Worm (Caenorhabditis elegans) whole organism, midembryonic: ENCODE results near the gene srz-95.

Experiments
- T22C8.4 ChIP-seq: fragments of 200-800 bp; sonication (Bioruptor generic); IDR thresholded peaks from 2 replicates; pipeline ENCODE4 v1.3.6; 2022; ENCODE audit warnings: missing genetic modification characterization, missing compliant biosample characterization
- cog-1 ChIP-seq: sonication (generic microtip); optimal IDR thresholded peaks from 2 replicates; lab custom pipeline; 2016; ENCODE audit warnings: missing genetic modification characterization, missing compliant biosample characterization
- flt-1 ChIP-seq: fragments of 200-800 bp; sonication (Bioruptor generic); IDR thresholded peaks from 2 replicates; pipeline ENCODE4 v1.3.6; 2022; ENCODE audit warnings: missing genetic modification characterization, missing compliant biosample characterization
- klf-2 ChIP-seq: fragments of 200-800 bp; sonication (Bioruptor generic); conservative IDR thresholded peaks from 2 replicates; pipeline ENCODE4 v1.3.6; 2022; ENCODE audit warnings: missing genetic modification reagents, missing genetic modification characterization, missing compliant biosample characterization
- med-1 ChIP-seq: sonication (generic microtip); optimal IDR thresholded peaks from 2 replicates; lab custom pipeline; 2017; ENCODE audit warnings: missing genetic modification characterization, mild to moderate bottlenecking, missing compliant biosample characterization, antibody characterized with exemption, missing genetic modification reagents; ENCODE audit not compliant: insufficient read depth
- ref-1 ChIP-seq: fragments of 200-800 bp; sonication (Bioruptor generic); conservative IDR thresholded peaks from 2 replicates; pipeline ENCODE4 v1.3.6; 2022; ENCODE audit warnings: missing genetic modification reagents, missing genetic modification characterization, missing compliant biosample characterization
- tab-1 ChIP-seq: fragments of 200-800 bp; sonication (Bioruptor generic); IDR thresholded peaks from 2 replicates; pipeline ENCODE4 v1.3.6; 2022; ENCODE audit warnings: missing genetic modification characterization, missing compliant biosample characterization
- ztf-23 ChIP-seq: fragments of 200-800 bp; sonication (Bioruptor generic); IDR thresholded peaks from 2 replicates; pipeline ENCODE4 v1.3.6; 2022; ENCODE audit warnings: missing genetic modification reagents, missing genetic modification characterization, missing compliant biosample characterization
- ztf-29 ChIP-seq: fragments of 200-800 bp; sonication (Bioruptor generic); IDR thresholded peaks from 2 replicates; pipeline ENCODE4 v1.3.6; 2022; ENCODE audit warnings: missing genetic modification reagents, missing genetic modification characterization, missing compliant biosample characterization

Gene srz-95

DNA sequence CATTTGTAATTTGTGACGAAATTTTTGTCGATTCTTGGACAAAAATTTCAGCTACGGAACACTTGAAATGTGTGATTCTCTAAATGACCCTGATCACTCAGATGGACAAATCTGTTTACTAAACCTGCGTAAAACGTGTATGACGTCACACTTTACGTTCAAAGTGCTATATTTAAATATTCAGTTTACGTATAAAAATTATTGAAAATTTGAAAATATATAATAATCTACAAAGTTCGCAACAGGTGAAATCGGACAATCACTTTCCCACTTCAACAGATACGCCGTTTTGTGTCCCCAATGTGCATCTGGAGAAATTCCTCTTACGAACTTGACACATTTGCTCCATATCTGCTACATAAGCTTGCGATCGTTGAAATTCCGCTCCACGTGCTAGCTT, 13.4 kb downstream of the srz-95 start, which contains the start of gene srh-131:
TSS of gene srh-131 (plus strand) at position 301 of the 400 bp plus-strand sequence.
- TF ChIP-seq klf-2 (no peak), ref-1 (no peak), flt-1 (GFP tag; lab: Robert Waterston, UW) (no peak), T22C8.4 (no peak), ztf-29 (GFP tag; lab: Robert Waterston, UW) (no peak)

DNA sequence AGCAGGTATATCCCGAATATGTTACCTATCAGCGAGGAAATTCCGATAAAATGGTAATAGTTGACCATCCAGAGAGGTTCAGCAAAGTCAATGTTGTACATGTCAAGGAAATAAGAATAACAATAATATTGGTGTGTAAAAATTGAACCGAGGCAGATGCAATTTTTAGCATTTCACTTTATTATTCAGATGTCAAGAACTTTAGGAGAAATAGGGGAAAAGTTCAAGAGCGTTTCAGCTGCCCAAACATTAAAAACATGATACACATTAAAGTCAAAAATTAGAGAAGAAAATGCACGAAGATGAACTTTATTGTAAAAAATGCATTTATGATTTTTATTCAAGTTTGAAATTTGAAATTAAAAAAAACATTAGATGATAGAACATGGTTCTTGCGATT, 16.5 kb downstream of the srz-95 start, which contains the start of gene sri-69:
TSS of gene sri-69 (minus strand) at position 101 of the 400 bp plus-strand sequence.
- TF ChIP-seq ztf-29 (GFP tag; lab: Robert Waterston, UW) (no peak), T22C8.4 (no peak)

DNA sequence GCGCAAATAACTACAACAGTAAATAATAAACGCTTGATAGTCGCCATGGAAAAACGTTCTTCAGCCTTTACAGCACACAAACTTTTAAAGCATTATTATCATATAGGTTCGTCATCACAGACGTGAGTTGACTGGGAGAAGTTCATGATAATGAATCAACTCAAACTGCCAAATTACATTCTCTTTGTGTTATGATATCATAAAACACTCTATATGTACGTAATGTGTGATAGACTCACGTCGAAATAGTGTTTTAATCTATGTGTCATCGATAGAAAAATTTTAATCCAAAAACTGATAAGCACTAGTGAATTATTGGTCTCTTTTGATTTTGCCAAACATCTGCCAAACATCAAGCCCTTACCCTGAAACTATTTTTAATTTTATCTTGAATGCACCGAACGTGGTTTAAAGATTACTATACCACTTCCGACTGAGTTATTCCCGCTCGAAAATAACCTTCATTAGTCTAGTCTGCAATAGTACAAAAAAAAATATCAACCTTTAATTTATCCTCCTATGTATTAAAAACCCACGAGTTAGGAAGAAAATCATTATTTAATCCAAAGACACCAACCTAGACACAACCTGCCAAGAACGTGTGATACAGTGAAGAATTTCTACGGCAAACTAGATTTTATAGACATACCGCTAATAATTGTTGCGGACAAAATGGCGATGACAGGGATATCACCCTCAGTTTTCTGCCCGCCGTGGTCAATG, 17.7 kb downstream of the srz-95 start, which contains the start of the genes clc-12 and clec-240:
TSS of gene clc-12 (minus strand) at position 47 of the 723 bp plus-strand sequence.
TSS of gene clec-240 (plus strand) at position 673 of the 723 bp plus-strand sequence.
- TF ChIP-seq ztf-29 (GFP tag; lab: Robert Waterston, UW): no peak
- TF ChIP-seq ztf-23: no peak
- no peak for TF ChIP-seq med-1 (GFP tag; lab: Kevin White, UChicago)
- no peak for TF ChIP-seq tab-1 (GFP tag; lab: Robert Waterston, UW)
- TF ChIP-seq T22C8.4: no peak

DNA sequence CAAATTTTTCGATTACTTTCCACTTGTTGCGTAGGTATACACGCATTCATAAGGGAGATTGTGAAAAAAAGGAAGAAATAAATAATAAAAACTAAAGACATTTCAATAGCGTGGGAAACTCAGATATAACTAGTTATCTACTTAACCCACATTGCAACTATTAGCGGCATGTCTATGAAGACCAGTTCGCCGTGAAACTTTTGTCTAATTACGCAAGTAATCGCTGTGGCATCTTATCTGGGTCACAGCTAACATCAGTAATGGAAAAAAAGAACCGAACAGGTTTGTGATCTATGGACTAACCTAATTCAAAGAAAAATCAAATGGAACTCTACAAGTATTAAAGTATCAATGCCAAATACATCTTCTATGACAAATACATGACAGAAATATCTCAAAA, 21.4 kb downstream of the srz-95 start, which contains the start of gene clec-241:
TSS of gene clec-241 (minus strand) at position 101 of the 400 bp plus-strand sequence.
- TF ChIP-seq cog-1 (tag; lab: Kevin White, UChicago): no peak
- no peak for TF ChIP-seq T22C8.4
- no peak for TF ChIP-seq flt-1 (GFP tag; lab: Robert Waterston, UW)
- TF ChIP-seq tab-1 (GFP tag; lab: Robert Waterston, UW): no peak
- TF ChIP-seq ztf-29 (GFP tag; lab: Robert Waterston, UW): no peak
- TF ChIP-seq med-1 (GFP tag; lab: Kevin White, UChicago): no peak
- no peak for TF ChIP-seq klf-2
- no peak for TF ChIP-seq ref-1
- no peak for TF ChIP-seq ztf-23

DNA sequence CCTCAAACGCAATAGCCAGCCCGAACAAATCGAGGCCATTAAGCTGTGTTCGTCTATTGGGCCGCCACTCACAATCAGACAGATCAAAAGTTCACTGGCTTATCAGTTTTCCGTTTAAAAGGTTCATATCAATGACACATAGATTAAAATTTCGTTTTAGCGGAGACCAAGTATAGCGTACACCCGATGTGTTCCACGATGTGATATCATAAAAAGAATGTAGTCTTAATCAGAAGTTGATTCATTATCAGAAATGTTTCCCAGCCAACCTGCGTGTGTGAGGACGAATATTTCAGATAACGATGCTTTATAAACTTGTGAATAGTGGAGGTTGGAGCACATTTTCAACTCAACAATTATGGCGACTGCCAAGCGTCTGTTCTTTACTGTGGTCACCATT, 22.2 kb downstream of the srz-95 start, which contains the start of gene clc-13:
TSS of gene clc-13 (plus strand) at position 359 of the 400 bp plus-strand sequence.
- no peak for TF ChIP-seq tab-1 (GFP tag; lab: Robert Waterston, UW)
- TF ChIP-seq klf-2: no peak
- no peak for TF ChIP-seq ztf-29 (GFP tag; lab: Robert Waterston, UW)
- TF ChIP-seq cog-1 (tag; lab: Kevin White, UChicago): no peak
- TF ChIP-seq T22C8.4: no peak
- no peak for TF ChIP-seq flt-1 (GFP tag; lab: Robert Waterston, UW)
- TF ChIP-seq ref-1: no peak
- TF ChIP-seq ztf-23: no peak
- no peak for TF ChIP-seq med-1 (GFP tag; lab: Kevin White, UChicago)

DNA sequence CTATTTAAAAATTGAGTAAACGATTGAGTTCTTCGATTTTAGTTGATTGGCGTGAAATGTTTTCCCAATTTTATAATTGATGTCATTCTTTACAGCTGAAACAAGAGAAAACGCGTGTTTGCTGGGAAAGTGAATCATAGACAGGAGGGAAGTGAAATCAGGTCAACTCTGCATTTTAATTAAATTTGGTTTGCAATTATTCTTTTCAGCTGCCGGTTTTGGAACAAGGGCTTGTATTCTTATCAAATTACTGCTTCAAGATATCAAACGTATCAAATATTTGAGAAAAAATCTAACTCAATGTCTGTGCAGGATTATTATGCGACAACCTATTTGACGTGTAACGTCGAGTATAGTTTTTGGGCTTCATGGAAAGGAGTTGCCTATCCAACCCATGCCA, 25.0 kb downstream of the srz-95 start, which contains the start of gene srh-97:
TSS of gene srh-97 (plus strand) at position 301 of the 400 bp plus-strand sequence.
- no peak for TF ChIP-seq klf-2
- no peak for TF ChIP-seq ztf-23
- no peak for TF ChIP-seq ztf-29 (GFP tag; lab: Robert Waterston, UW)
- TF ChIP-seq flt-1 (GFP tag; lab: Robert Waterston, UW): no peak
- TF ChIP-seq cog-1 (tag; lab: Kevin White, UChicago): no peak
- TF ChIP-seq ref-1: no peak
- no peak for TF ChIP-seq med-1 (GFP tag; lab: Kevin White, UChicago)
- TF ChIP-seq tab-1 (GFP tag; lab: Robert Waterston, UW): no peak
- TF ChIP-seq T22C8.4: no peak

DNA sequence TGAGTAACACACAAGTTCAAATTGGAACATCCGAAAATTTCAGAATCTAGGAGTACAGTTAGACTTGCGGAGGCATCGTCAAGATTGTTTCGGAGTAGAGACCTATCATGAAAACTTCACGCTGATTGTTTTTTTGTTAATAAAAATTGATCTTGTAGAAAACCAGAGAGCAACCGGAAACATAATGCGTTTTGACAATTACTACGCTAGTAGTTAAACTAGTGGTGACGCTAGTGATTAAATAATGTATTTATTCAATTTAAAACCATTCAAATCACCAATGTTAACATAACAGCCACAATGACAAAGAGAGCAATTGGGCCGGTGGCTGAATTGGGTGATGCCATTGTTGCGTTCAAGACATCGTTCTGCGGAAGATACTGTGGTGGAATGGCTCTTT, 27.9 kb downstream of the srz-95 start, which contains the start of gene F49H6.17:
TSS of gene F49H6.17 (plus strand) at position 301 of the 400 bp plus-strand sequence.
- TF ChIP-seq ztf-29 (GFP tag; lab: Robert Waterston, UW) (no peak), ztf-23 (no peak), flt-1 (GFP tag; lab: Robert Waterston, UW) (no peak), ref-1 (no peak), T22C8.4 (no peak), med-1 (GFP tag; lab: Kevin White, UChicago) (no peak), cog-1 (tag; lab: Kevin White, UChicago) (no peak), tab-1 (GFP tag; lab: Robert Waterston, UW) (no peak), klf-2 (no peak)

DNA sequence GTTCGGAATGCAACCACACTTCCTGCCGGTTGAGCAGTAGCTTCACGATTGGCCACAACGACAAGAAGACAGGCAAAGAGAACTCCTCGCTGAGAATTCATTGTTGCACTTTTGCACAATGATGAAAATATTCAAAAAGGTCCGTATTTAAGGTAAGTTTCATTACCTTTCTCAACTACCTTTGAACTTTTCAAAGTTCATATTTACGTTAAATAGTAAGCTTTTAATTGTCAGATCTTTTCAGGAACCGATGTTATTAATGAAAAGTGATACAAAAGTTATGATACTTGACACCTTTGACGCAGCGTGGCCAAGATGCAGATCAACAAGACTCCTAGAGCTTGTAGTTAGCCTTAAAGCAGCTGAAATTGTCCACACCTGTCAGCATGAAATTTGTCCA, 29.5 kb downstream of the srz-95 start, which contains the start of gene F49H6.12:
TSS of gene F49H6.12 (minus strand) at position 101 of the 400 bp plus-strand sequence.
- TF ChIP-seq tab-1 (GFP tag; lab: Robert Waterston, UW): no peak

DNA sequence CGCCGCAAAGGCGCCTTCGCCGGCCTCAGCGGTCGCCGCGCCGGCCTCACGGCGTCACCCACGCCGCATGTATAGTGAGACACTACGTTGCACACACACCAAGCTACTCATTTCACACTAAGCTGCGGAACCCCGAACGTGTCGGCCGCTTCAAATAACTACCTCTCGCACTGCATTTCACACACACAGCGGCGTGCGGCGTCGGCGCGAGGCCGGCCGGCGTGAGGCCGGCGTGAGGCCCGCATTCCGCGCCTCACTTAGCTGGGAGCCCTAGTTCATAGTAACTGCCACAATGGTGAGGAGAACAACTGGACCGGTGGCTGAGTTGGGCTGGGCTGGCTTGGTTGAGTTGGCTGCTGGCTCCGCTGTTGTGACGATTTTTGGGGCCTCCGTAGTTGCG, 30.3 kb downstream of the srz-95 start:
- TF ChIP-seq tab-1 (GFP tag; lab: Robert Waterston, UW): 0 out of 2 replicates have a peak, but pooled peaks have one; percentile 25

DNA sequence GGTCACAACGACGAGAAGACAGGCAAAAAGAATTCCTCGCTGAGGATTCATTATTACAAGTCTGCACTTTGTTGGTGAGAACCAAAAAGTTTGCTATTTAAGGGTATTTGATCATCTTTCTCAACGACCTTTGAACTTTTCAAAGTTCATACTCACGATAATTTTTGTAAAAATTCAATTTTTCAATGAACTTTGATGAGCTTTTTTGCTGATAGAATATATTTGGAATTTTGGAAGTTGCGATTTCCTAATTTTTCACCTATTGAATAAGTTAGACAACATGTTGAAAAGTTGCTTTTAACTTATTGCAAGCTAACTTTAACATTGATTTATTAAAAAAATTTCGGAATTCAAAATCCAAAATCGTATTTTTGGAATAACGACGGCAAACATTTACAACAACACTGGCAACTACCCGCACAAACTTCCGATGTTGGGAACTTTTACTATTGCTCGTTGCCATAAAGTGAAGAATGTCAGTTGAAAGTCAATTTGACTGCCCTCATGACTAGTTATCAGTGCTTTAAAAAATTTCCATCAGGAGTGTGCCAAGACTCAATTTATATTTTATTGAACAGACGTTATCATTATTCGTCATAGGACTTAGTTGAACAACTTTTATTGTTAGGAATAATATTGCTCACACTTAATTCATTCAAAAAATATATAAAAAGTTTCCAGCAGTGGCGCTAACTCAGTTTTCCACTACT, 30.9 kb downstream of the srz-95 start, which contains the start of the genes F49H6.8 and F49H6.5:
TSS of gene F49H6.8 (minus strand) at position 51 of the 710 bp plus-strand sequence.
TSS of gene F49H6.5 (plus strand) at position 629 of the 710 bp plus-strand sequence.
- TF ChIP-seq tab-1 (GFP tag; lab: Robert Waterston, UW): no peak
- TF ChIP-seq ref-1: no peak
- TF ChIP-seq flt-1 (GFP tag; lab: Robert Waterston, UW): no peak
- no peak for TF ChIP-seq ztf-23
- TF ChIP-seq klf-2: no peak
- TF ChIP-seq med-1 (GFP tag; lab: Kevin White, UChicago): no peak
- TF ChIP-seq T22C8.4: no peak
- no peak for TF ChIP-seq cog-1 (tag; lab: Kevin White, UChicago)
- no peak for TF ChIP-seq ztf-29 (GFP tag; lab: Robert Waterston, UW)
